Fruit fly (Drosophila melanogaster) whole organism, adult: ENCODE results near the gene gammaTub37C.

ENCODE experiments used
- CG1620 ChIP-seq: fragments of 200-800 bp; sonication (Bioruptor generic); optimal IDR thresholded peaks from 2 replicates; lab custom pipeline; 2016; ENCODE audit warnings: missing biosample characterization, missing genetic modification characterization
- Clk ChIP-seq: fragments of 200-800 bp; sonication (Bioruptor generic); optimal IDR thresholded peaks from 2 replicates; lab custom pipeline; 2017; ENCODE audit warnings: missing biosample characterization, missing genetic modification characterization
- Hr96 ChIP-seq: fragments of 200-800 bp; sonication (Bioruptor generic); optimal IDR thresholded peaks from 2 replicates; lab custom pipeline; 2016; ENCODE audit warnings: missing biosample characterization, missing genetic modification characterization
- Mnt ChIP-seq: fragments of 200-800 bp; sonication (Bioruptor generic); optimal IDR thresholded peaks from 2 replicates; lab custom pipeline; 2016; ENCODE audit warnings: missing biosample characterization, mild to moderate bottlenecking, missing genetic modification characterization
- tj ChIP-seq: fragments of 200-800 bp; sonication (Bioruptor generic); optimal IDR thresholded peaks from 3 replicates; lab custom pipeline; 2017; ENCODE audit warnings: missing biosample characterization, mild to moderate bottlenecking, missing genetic modification characterization, moderate library complexity

DNA sequence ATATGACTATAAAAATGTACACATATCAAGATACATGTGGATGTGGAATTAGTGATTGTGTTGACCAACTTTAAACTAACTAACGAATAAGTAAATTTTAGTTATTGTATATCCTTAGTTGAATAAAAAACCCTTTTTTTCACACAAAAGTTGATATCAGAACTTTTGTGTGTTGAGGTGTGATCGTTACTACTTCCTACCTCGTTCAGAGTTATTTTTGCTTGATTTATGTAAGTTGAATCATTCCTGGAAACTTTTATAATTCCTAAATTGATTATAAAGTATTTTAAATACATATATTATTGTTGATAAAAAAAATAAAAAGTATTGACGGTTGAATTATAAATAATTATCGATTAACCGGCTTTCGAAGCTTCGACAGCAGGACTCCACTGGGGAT lies 1.8 kb downstream of the gammaTub37C start, which contains the start of gene CG46059:
- TF ChIP-seq Hr96 (GFP tag; lab: Kevin White, UChicago) = no peak
- TF ChIP-seq Mnt (GFP tag; lab: Kevin White, UChicago) = no peak
- TF ChIP-seq CG1620 (GFP tag; lab: Kevin White, UChicago) = no peak
- TF ChIP-seq tj (GFP tag; lab: Kevin White, UChicago) = no peak
- TF ChIP-seq Clk (GFP tag; lab: Kevin White, UChicago) = no peak
